Fruit fly (Drosophila melanogaster): Measurements from ENCODE around the gene CG33322.

- TF ChIP-seq CG8478 (optimal IDR thresholded peaks at IDR 0.05): no peak
- TF ChIP-seq EcR (GFP tag; optimal IDR thresholded peaks at IDR 0.05): no peak
Measured at dm6 chr2L:20774464-20774863, 41.6 kb downstream of the CG33322 start.
